Worm (Caenorhabditis elegans): ENCODE data around the gene nhr-163.

nhr-163 gene

ce11 chrV:6951306-6951705, 34.5 kb downstream of the nhr-163 start, which contains the start of gene T07H8.11:
Gene T07H8.11, minus strand, starts transcription at chrV:6951406.
- TF ChIP-seq ztf-18 (tag; optimal IDR thresholded peaks at IDR 0.05) = no peak
- no peak for TF ChIP-seq cebp-1 (GFP tag; IDR thresholded peaks at IDR 0.05)
- TF ChIP-seq cebp-1 (tag; optimal IDR thresholded peaks at IDR 0.05) = no peak
- no peak for TF ChIP-seq ceh-91 (GFP tag; IDR thresholded peaks at IDR 0.05)
- no peak for TF ChIP-seq T26A5.8 (tag; optimal IDR thresholded peaks at IDR 0.05)
- TF ChIP-seq B0336.3 (GFP tag; IDR thresholded peaks at IDR 0.05) = no peak
- no peak for TF ChIP-seq snpc-4 (GFP tag; optimal IDR thresholded peaks at IDR 0.05)
- TF ChIP-seq snpc-4 (tag; optimal IDR thresholded peaks at IDR 0.05) = no peak
- TF ChIP-seq ama-1 (optimal IDR thresholded peaks at IDR 0.05) = no peak
- no peak for TF ChIP-seq ama-1 (GFP tag; optimal IDR thresholded peaks at IDR 0.05)
- no peak for TF ChIP-seq ceh-100 (GFP tag; IDR thresholded peaks at IDR 0.05)
- TF ChIP-seq lin-26 (GFP tag; IDR thresholded peaks at IDR 0.05) = no peak
- no peak for TF ChIP-seq bed-1 (GFP tag; IDR thresholded peaks at IDR 0.05)
- TF ChIP-seq sdz-38 (tag; optimal IDR thresholded peaks at IDR 0.05) = no peak
- TF ChIP-seq Y53F4B.3 (GFP tag; IDR thresholded peaks at IDR 0.05) = no peak
- TF ChIP-seq zfh-2 (GFP tag; conservative IDR thresholded peaks at IDR 0.05) = no peak
- no peak for TF ChIP-seq rcor-1 (GFP tag; IDR thresholded peaks at IDR 0.05)
- no peak for TF ChIP-seq ztf-26 (tag; optimal IDR thresholded peaks at IDR 0.05)

- TF ChIP-seq him-1 (tag; optimal IDR thresholded peaks at IDR 0.05) (no peak), C06A6.2 (GFP tag; conservative IDR thresholded peaks at IDR 0.05) (no peak), let-607 (tag; optimal IDR thresholded peaks at IDR 0.05) (no peak), ceh-58 (GFP tag; IDR thresholded peaks at IDR 0.05) (no peak), F37B4.10 (GFP tag; IDR thresholded peaks at IDR 0.05) (no peak), Y56A3A.18 (GFP tag; IDR thresholded peaks at IDR 0.05) (no peak), mxl-1 (tag; optimal IDR thresholded peaks at IDR 0.05) (no peak), ceh-40 (GFP tag; IDR thresholded peaks at IDR 0.05) (no peak), sdz-38 (tag; optimal IDR thresholded peaks at IDR 0.05) (no peak), ccch-3 (GFP tag; optimal IDR thresholded peaks at IDR 0.05) (no peak), athp-1 (tag; optimal IDR thresholded peaks at IDR 0.05) (no peak), dpl-1 (GFP tag; optimal IDR thresholded peaks at IDR 0.05) (no peak), ztf-18 (tag; optimal IDR thresholded peaks at IDR 0.05) (no peak), dpff-1 (tag; optimal IDR thresholded peaks at IDR 0.05) (no peak), snpc-1.3 (tag; optimal IDR thresholded peaks at IDR 0.05; ENCODE audit: insufficient read depth) (no peak)
Observed at ce11 chrV:6949770-6950169, 36.1 kb downstream of the nhr-163 start, which contains the start of gene Y57E12B.11. Gene Y57E12B.11, minus strand, starts transcription at chrV:6949870.

- TF ChIP-seq mcd-1 (GFP tag; IDR thresholded peaks at IDR 0.05) (no peak), B0261.1 (tag; optimal IDR thresholded peaks at IDR 0.05) (no peak)
Observed at ce11 chrV:6948225-6948624, 37.6 kb downstream of the nhr-163 start, which contains the start of gene Y57E12B.1. Gene Y57E12B.1, plus strand, starts transcription at chrV:6948525.

ce11 chrV:6947442-6947841, 38.4 kb downstream of the nhr-163 start, which contains the start of gene Y57E12B.4:
Gene Y57E12B.4, minus strand, starts transcription at chrV:6947542.
- no peak for TF ChIP-seq K12H6.12 (tag; optimal IDR thresholded peaks at IDR 0.05)
- TF ChIP-seq rcor-1 (GFP tag; IDR thresholded peaks at IDR 0.05) = no peak
- no peak for TF ChIP-seq ZK185.1 (tag; optimal IDR thresholded peaks at IDR 0.05; ENCODE audit: poor library complexity, severe bottlenecking)
- TF ChIP-seq snpc-1.1 (tag; optimal IDR thresholded peaks at IDR 0.05; ENCODE audit: insufficient read depth) = no peak
- no peak for TF ChIP-seq xnd-1 (tag; optimal IDR thresholded peaks at IDR 0.05)
- no peak for TF ChIP-seq efl-1 (GFP tag; optimal IDR thresholded peaks at IDR 0.05)
- TF ChIP-seq let-607 (tag; optimal IDR thresholded peaks at IDR 0.05) = no peak
- no peak for TF ChIP-seq F57A8.1 (GFP tag; optimal IDR thresholded peaks at IDR 0.05)
- TF ChIP-seq ztf-3 (GFP tag; optimal IDR thresholded peaks at IDR 0.05) = no peak
- TF ChIP-seq ets-4 (GFP tag; optimal IDR thresholded peaks at IDR 0.05) = no peak
- TF ChIP-seq unc-62 (GFP tag; optimal IDR thresholded peaks at IDR 0.05) = no peak
- TF ChIP-seq hsf-1 (GFP tag; IDR thresholded peaks at IDR 0.05) = no peak
- no peak for TF ChIP-seq fkh-3 (tag; optimal IDR thresholded peaks at IDR 0.05)
- no peak for TF ChIP-seq F57C9.4 (tag; optimal IDR thresholded peaks at IDR 0.05)
- TF ChIP-seq lsy-27 (tag; optimal IDR thresholded peaks at IDR 0.05; ENCODE audit: borderline replicate concordance, insufficient read depth) = no peak
- no peak for TF ChIP-seq Y56A3A.18 (GFP tag; IDR thresholded peaks at IDR 0.05)
- TF ChIP-seq nfyb-1 (GFP tag; IDR thresholded peaks at IDR 0.05) = no peak

Data from whole organism, young adult.